Fruit fly (Drosophila melanogaster): ENCODE data around the gene RpL3.

The RpL3 gene

dm6 chr3R:11234918-11235371 is 13.3 kb downstream of the RpL3 start, which contains the start of the genes Arfip and CG17721 (continued):
- TF ChIP-seq CG9797 (GFP tag; optimal IDR thresholded peaks at IDR 0.05) (peak; percentile 92), knrl (GFP tag; IDR thresholded peaks at IDR 0.05; ENCODE audit: partially characterized antibody) (peak; percentile 33; the same call in 1 of the 3 replicates), hb (GFP tag; IDR thresholded peaks at IDR 0.05; ENCODE audit: partially characterized antibody) (no peak), CG2678 (tag; optimal IDR thresholded peaks at IDR 0.05) (no peak), CG17361 (GFP tag; IDR thresholded peaks at IDR 0.05) (0 out of 3 replicates have a peak, but pooled peaks have one; percentile 17), CG6254 (GFP tag; optimal IDR thresholded peaks at IDR 0.05) (no peak), lola (GFP tag; optimal IDR thresholded peaks at IDR 0.05) (no peak), B-H2 (GFP tag; optimal IDR thresholded peaks at IDR 0.05) (no peak), Oaz (GFP tag; IDR thresholded peaks at IDR 0.05) (no peak), D19B (GFP tag; optimal IDR thresholded peaks at IDR 0.05) (no peak), jigr1 (GFP tag; IDR thresholded peaks at IDR 0.05) (no peak), CG10959 (GFP tag; IDR thresholded peaks at IDR 0.05) (no peak), repo (GFP tag; optimal IDR thresholded peaks at IDR 0.05) (no peak), Hand (GFP tag; optimal IDR thresholded peaks at IDR 0.05) (no peak), CG1529 (GFP tag; optimal IDR thresholded peaks at IDR 0.05) (no peak), CG42726 (GFP tag; IDR thresholded peaks at IDR 0.05; ENCODE audit: partially characterized antibody) (no peak), CG30403 (GFP tag; optimal IDR thresholded peaks at IDR 0.05) (no peak), crc (GFP tag; optimal IDR thresholded peaks at IDR 0.05) (no peak), mld (GFP tag; IDR thresholded peaks at IDR 0.05; ENCODE audit: partially characterized antibody) (no peak), CG10147 (GFP tag; optimal IDR thresholded peaks at IDR 0.05) (no peak), Dbx (GFP tag; IDR thresholded peaks at IDR 0.05) (no peak), Ets65A (GFP tag) (peak; percentile 59), HLHmδ (GFP tag; optimal IDR thresholded peaks at IDR 0.05) (peak; percentile 12), Abd-B (GFP tag; optimal IDR thresholded peaks at IDR 0.05) (no peak), otp (GFP tag; IDR thresholded peaks at IDR 0.05) (no peak), CG12104 (GFP tag; optimal IDR thresholded peaks at IDR 0.05) (no peak), gfzf (GFP tag; optimal IDR thresholded peaks at IDR 0.05) (peak; percentile 95), gsb (GFP tag; IDR thresholded peaks at IDR 0.05) (no peak), CG4617 (GFP tag; optimal IDR thresholded peaks at IDR 0.05; ENCODE audit: borderline replicate concordance) (peak; percentile 87), ase (GFP tag; IDR thresholded peaks at IDR 0.05) (no peak), CG2712 (tag; optimal IDR thresholded peaks at IDR 0.05) (peak; percentile 19), Dp (GFP tag; optimal IDR thresholded peaks at IDR 0.05) (peak; percentile 44), sc (optimal IDR thresholded peaks at IDR 0.05) (no peak), sc (GFP tag; optimal IDR thresholded peaks at IDR 0.05) (no peak), Nf-YC (tag; optimal IDR thresholded peaks at IDR 0.05) (peak; percentile 26), zf30C (GFP tag; optimal IDR thresholded peaks at IDR 0.05) (no peak), klu (GFP tag; IDR thresholded peaks at IDR 0.05) (no peak), Hr51 (GFP tag; optimal IDR thresholded peaks at IDR 0.05) (no peak), inv (GFP tag; IDR thresholded peaks at IDR 0.05; ENCODE audit: partially characterized antibody) (no peak), ham (GFP tag; IDR thresholded peaks at IDR 0.05) (no peak), CG12071 (GFP tag; optimal IDR thresholded peaks at IDR 0.05) (no peak), CG12299 (tag; optimal IDR thresholded peaks at IDR 0.05) (peak; percentile 26), trem (tag; optimal IDR thresholded peaks at IDR 0.05) (peak; percentile 74), zen (tag; optimal IDR thresholded peaks at IDR 0.05) (no peak), CG13296 (GFP tag; optimal IDR thresholded peaks at IDR 0.05) (no peak), sqz (GFP tag; optimal IDR thresholded peaks at IDR 0.05) (no peak), eyg (GFP tag; optimal IDR thresholded peaks at IDR 0.05) (no peak), Tbp (GFP tag; optimal IDR thresholded peaks at IDR 0.05) (no peak), E2f2 (GFP tag; IDR thresholded peaks at IDR 0.05) (peak; percentile 58), CG15514 (GFP tag; optimal IDR thresholded peaks at IDR 0.05) (peak; percentile 57)
